Fruit fly (Drosophila melanogaster): Measurements from ENCODE around the gene dls.

dm6 chr3L:16221278-16221677 lies 20.1 kb downstream of the dls start:
- TF ChIP-seq topi (GFP tag; optimal IDR thresholded peaks at IDR 0.05) (no peak), svp (GFP tag) (no peak), Eip78C (GFP tag) (peak; percentile 63), Blimp-1 (GFP tag; optimal IDR thresholded peaks at IDR 0.05) (no peak), CG7368 (GFP tag; optimal IDR thresholded peaks at IDR 0.05) (no peak), CG11762 (GFP tag; optimal IDR thresholded peaks at IDR 0.05; ENCODE audit: insufficient read depth) (no peak), net (GFP tag; optimal IDR thresholded peaks at IDR 0.05) (no peak)
